ENCODE assay signal across 4 fruit fly cellular contexts in the genomic region with DNA sequence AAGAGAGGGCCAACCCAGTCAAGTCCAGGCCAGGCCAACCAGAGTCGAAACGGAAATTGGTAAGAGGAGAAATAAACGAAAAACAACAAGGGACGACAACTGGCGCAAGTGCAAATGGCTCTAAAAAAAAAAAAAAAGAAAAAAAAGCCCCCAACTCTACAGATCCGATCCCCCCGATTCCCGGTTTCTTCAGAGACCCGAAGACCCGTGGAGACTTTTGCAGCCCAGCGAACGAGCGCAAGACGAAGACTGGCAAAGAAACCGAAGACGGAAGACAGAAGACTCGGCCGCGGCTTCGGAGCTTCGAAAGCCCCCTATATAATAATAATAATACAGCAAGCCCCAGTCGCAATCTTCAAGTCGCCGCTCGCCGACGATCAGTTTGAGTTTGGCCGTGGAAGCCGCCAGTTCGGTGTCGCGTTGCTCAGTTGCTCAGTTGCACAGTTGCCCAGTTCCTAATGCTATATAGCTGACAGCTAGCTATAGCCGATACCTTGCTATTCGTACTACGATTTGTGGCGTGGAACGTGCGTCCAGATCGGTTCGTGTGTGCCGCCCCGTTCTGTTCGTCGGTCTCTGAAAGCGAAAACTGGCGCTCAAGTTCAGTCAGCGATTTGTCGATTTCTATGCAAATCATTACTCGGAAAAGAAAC.
A peak's percentile ranks its signal among the peaks of the same experiment; 100 is the strongest.
TF ChIP-seq lines count a peak whose summit lies in the region.

No protein-coding gene starts in this region.

TF ChIP-seq in whole organism, embryonic, 481 proteins besides CTCF, POLR2A, EP300 and RAD21 (continued from another document and continues in another):
- TF ChIP-seq ftz-f1 (GFP tag; optimal IDR thresholded peaks at IDR 0.05; lab: Kevin White, UChicago) (peak; percentile 1), CG34422 (GFP tag; IDR thresholded peaks at IDR 0.05; lab: Robert Waterston, UW) (0 out of 3 replicates have a peak, but pooled peaks have one; percentile 18), dysf (GFP tag; IDR thresholded peaks at IDR 0.05; lab: Robert Waterston, UW) (0 out of 3 replicates have a peak, but pooled peaks have one; percentile 20), Gsc (GFP tag; IDR thresholded peaks at IDR 0.05; lab: Robert Waterston, UW) (no peak), ci (GFP tag; IDR thresholded peaks at IDR 0.05; lab: Robert Waterston, UW) (peak; percentile 45; the same call in 2 of the 3 replicates), corto (GFP tag; optimal IDR thresholded peaks at IDR 0.05; lab: Kevin White, UChicago) (peak; percentile 31), HmgZ (tag; optimal IDR thresholded peaks at IDR 0.05; lab: Kevin White, UChicago) (no peak), CG1024 (GFP tag; IDR thresholded peaks at IDR 0.05; lab: Robert Waterston, UW) (peak; percentile 10; the same call in 1 of the 2 replicates), CG10147 (GFP tag; optimal IDR thresholded peaks at IDR 0.05; lab: Kevin White, UChicago) (no peak), Dip3 (GFP tag; optimal IDR thresholded peaks at IDR 0.05; lab: Kevin White, UChicago) (no peak), CG1603 (tag; optimal IDR thresholded peaks at IDR 0.05; lab: Kevin White, UChicago) (peak; percentile 4), oc (tag; optimal IDR thresholded peaks at IDR 0.05; lab: Kevin White, UChicago) (peak; percentile 28), CG7786 (GFP tag; optimal IDR thresholded peaks at IDR 0.05; lab: Kevin White, UChicago) (no peak), CG11696 (GFP tag; IDR thresholded peaks at IDR 0.05; lab: Robert Waterston, UW) (0 out of 2 replicates have a peak, but pooled peaks have one; percentile 14), Dfd (GFP tag; optimal IDR thresholded peaks at IDR 0.05; lab: Kevin White, UChicago) (no peak), Eip74EF (GFP tag; optimal IDR thresholded peaks at IDR 0.05; lab: Kevin White, UChicago) (no peak), lbe (GFP tag; optimal IDR thresholded peaks at IDR 0.05; lab: Kevin White, UChicago) (peak; percentile 30), C15 (GFP tag; IDR thresholded peaks at IDR 0.05; lab: Robert Waterston, UW) (no peak), PHDP (tag; optimal IDR thresholded peaks at IDR 0.05; lab: Kevin White, UChicago) (no peak), CG8290 (GFP tag; optimal IDR thresholded peaks at IDR 0.05; lab: Kevin White, UChicago) (no peak), CG8290 (tag; optimal IDR thresholded peaks at IDR 0.05; lab: Kevin White, UChicago) (peak in 1 of 2 experiments; percentile 28), CG4424 (GFP tag; optimal IDR thresholded peaks at IDR 0.05; lab: Kevin White, UChicago) (no peak), dmrt99B (tag; optimal IDR thresholded peaks at IDR 0.05; lab: Kevin White, UChicago) (no peak), CG34376 (GFP tag; optimal IDR thresholded peaks at IDR 0.05; lab: Kevin White, UChicago) (peak; percentile 31), CG10979 (tag; optimal IDR thresholded peaks at IDR 0.05; lab: Kevin White, UChicago) (no peak), CG17328 (GFP tag; IDR thresholded peaks at IDR 0.05; lab: Robert Waterston, UW) (peak; percentile 20; the same call in 1 of the 2 replicates), Deaf1 (tag; optimal IDR thresholded peaks at IDR 0.05; lab: Kevin White, UChicago) (peak; percentile 96), CG15269 (tag; optimal IDR thresholded peaks at IDR 0.05; lab: Kevin White, UChicago) (peak; percentile 16), unc-4 (GFP tag; IDR thresholded peaks at IDR 0.05; lab: Robert Waterston, UW; ENCODE audit: partially characterized antibody) (0 out of 2 replicates have a peak, but pooled peaks have one; percentile 24)

TF ChIP-seq in whole organism, prepupa, 60 proteins besides CTCF, POLR2A, EP300 and RAD21 (continued from another document and continues in another):
- TF ChIP-seq Gug (GFP tag; IDR thresholded peaks at IDR 0.05; lab: Robert Waterston, UW) (no peak), CG8319 (GFP tag; optimal IDR thresholded peaks at IDR 0.05; lab: Kevin White, UChicago) (no peak), svp (GFP tag; lab: Kevin White, UChicago) (peak; percentile 85), Sox102F (GFP tag; optimal IDR thresholded peaks at IDR 0.05; lab: Kevin White, UChicago) (peak; percentile 72), CG3919 (GFP tag; optimal IDR thresholded peaks at IDR 0.05; lab: Kevin White, UChicago) (peak; percentile 59), CG1621 (tag; optimal IDR thresholded peaks at IDR 0.05; lab: Kevin White, UChicago) (peak; percentile 48), Eip93F (GFP tag; optimal IDR thresholded peaks at IDR 0.05; lab: Kevin White, UChicago) (peak; percentile 56), topi (GFP tag; optimal IDR thresholded peaks at IDR 0.05; lab: Kevin White, UChicago) (peak; percentile 31), pdm3 (GFP tag; optimal IDR thresholded peaks at IDR 0.05; lab: Kevin White, UChicago) (peak; percentile 39), Sox14 (GFP tag; optimal IDR thresholded peaks at IDR 0.05; lab: Kevin White, UChicago) (peak; percentile 35), CG16779 (tag; optimal IDR thresholded peaks at IDR 0.05; lab: Kevin White, UChicago) (peak; percentile 5), CG6276 (GFP tag; optimal IDR thresholded peaks at IDR 0.05; lab: Kevin White, UChicago) (no peak), CG4318 (GFP tag; optimal IDR thresholded peaks at IDR 0.05; lab: Kevin White, UChicago) (no peak), CG11762 (GFP tag; optimal IDR thresholded peaks at IDR 0.05; lab: Kevin White, UChicago; ENCODE audit: insufficient read depth) (peak; percentile 51), Hr38 (GFP tag; optimal IDR thresholded peaks at IDR 0.05; lab: Kevin White, UChicago) (no peak), OdsH (GFP tag; optimal IDR thresholded peaks at IDR 0.05; lab: Kevin White, UChicago) (peak; percentile 42), Ets21C (GFP tag; optimal IDR thresholded peaks at IDR 0.05; lab: Kevin White, UChicago) (no peak), CG6808 (GFP tag; optimal IDR thresholded peaks at IDR 0.05; lab: Kevin White, UChicago) (peak; percentile 79), CG11902 (GFP tag; optimal IDR thresholded peaks at IDR 0.05; lab: Kevin White, UChicago) (no peak), CG3032 (tag; optimal IDR thresholded peaks at IDR 0.05; lab: Kevin White, UChicago) (no peak), esn (GFP tag; optimal IDR thresholded peaks at IDR 0.05; lab: Kevin White, UChicago) (peak; percentile 56), Lpt (GFP tag; optimal IDR thresholded peaks at IDR 0.05; lab: Kevin White, UChicago) (peak; percentile 55), fkh (GFP tag; optimal IDR thresholded peaks at IDR 0.05; lab: Kevin White, UChicago) (no peak), CG10669 (GFP tag; optimal IDR thresholded peaks at IDR 0.05; lab: Kevin White, UChicago) (peak; percentile 46), net (GFP tag; optimal IDR thresholded peaks at IDR 0.05; lab: Kevin White, UChicago) (peak; percentile 72), vri (GFP tag; optimal IDR thresholded peaks at IDR 0.05; lab: Kevin White, UChicago) (peak; percentile 75), salr (GFP tag; optimal IDR thresholded peaks at IDR 0.05; lab: Kevin White, UChicago) (peak in 1 of 2 experiments; percentile 14), Blimp-1 (GFP tag; optimal IDR thresholded peaks at IDR 0.05; lab: Kevin White, UChicago) (peak; percentile 32), Hr39 (GFP tag; optimal IDR thresholded peaks at IDR 0.05; lab: Kevin White, UChicago) (no peak), fd85E (GFP tag; optimal IDR thresholded peaks at IDR 0.05; lab: Kevin White, UChicago) (peak; percentile 49), Eip78C (GFP tag; lab: Kevin White, UChicago) (peak; percentile 88), dac (GFP tag; optimal IDR thresholded peaks at IDR 0.05; lab: Kevin White, UChicago) (no peak), CG8632 (GFP tag; optimal IDR thresholded peaks at IDR 0.05; lab: Kevin White, UChicago) (peak; percentile 63)

TF ChIP-seq in whole organism, pupa, 21 proteins besides CTCF, POLR2A, EP300 and RAD21 (continued from another document):
- TF ChIP-seq CG4496 (GFP tag; IDR thresholded peaks at IDR 0.05; lab: Robert Waterston, UW) = peak; percentile 65; the same call in 2 of the 3 replicates

TF ChIP-seq in whole organism, wandering third instar larva, 38 proteins besides CTCF, POLR2A, EP300 and RAD21 (continued from another document):
- no peak for TF ChIP-seq Jra (GFP tag; optimal IDR thresholded peaks at IDR 0.05; lab: Kevin White, UChicago)
- peak; percentile 92 for TF ChIP-seq jim (GFP tag; optimal IDR thresholded peaks at IDR 0.05; lab: Kevin White, UChicago)
- TF ChIP-seq GATAd (GFP tag; optimal IDR thresholded peaks at IDR 0.05; lab: Kevin White, UChicago) = no peak
- peak; percentile 80 for TF ChIP-seq Rel (GFP tag; optimal IDR thresholded peaks at IDR 0.05; lab: Kevin White, UChicago)
- peak; percentile 96 for TF ChIP-seq Rel (tag; optimal IDR thresholded peaks at IDR 0.05; lab: Kevin White, UChicago)
- peak; percentile 63 for TF ChIP-seq Sp1 (GFP tag; optimal IDR thresholded peaks at IDR 0.05; lab: Kevin White, UChicago)
- peak in 1 of 2 experiments; percentile 15 for TF ChIP-seq dl (GFP tag; optimal IDR thresholded peaks at IDR 0.05; lab: Kevin White, UChicago; ENCODE audit: insufficient read depth in 1 of 2, partially characterized antibody in 2 of 2)
- no peak for TF ChIP-seq usp (GFP tag; optimal IDR thresholded peaks at IDR 0.05; lab: Kevin White, UChicago)
- no peak for TF ChIP-seq dmrt93B (GFP tag; optimal IDR thresholded peaks at IDR 0.05; lab: Kevin White, UChicago)
- peak; percentile 43 for TF ChIP-seq rgr (GFP tag; optimal IDR thresholded peaks at IDR 0.05; lab: Kevin White, UChicago)
- peak; percentile 50 for TF ChIP-seq Dif (GFP tag; optimal IDR thresholded peaks at IDR 0.05; lab: Kevin White, UChicago; ENCODE audit: partially characterized antibody)
- TF ChIP-seq Abd-B (GFP tag; optimal IDR thresholded peaks at IDR 0.05; lab: Kevin White, UChicago) = no peak
- TF ChIP-seq psq (GFP tag; optimal IDR thresholded peaks at IDR 0.05; lab: Kevin White, UChicago) = peak; percentile 80
- TF ChIP-seq sage (GFP tag; optimal IDR thresholded peaks at IDR 0.05; lab: Kevin White, UChicago) = peak; percentile 23
- TF ChIP-seq CrebA (GFP tag; optimal IDR thresholded peaks at IDR 0.05; lab: Kevin White, UChicago; ENCODE audit: borderline replicate concordance) = no peak
TF ChIP-seq in whole organism, wandering third instar larva: peak in this region for 14.
